Fruit fly (Drosophila melanogaster): ENCODE data around the gene Glyp.

Gene Glyp

dm6 chr2L:2151544-2152290 lies 21.1 kb downstream of the Glyp start, which contains the start of gene AIF:
TSS of gene AIF (plus strand) at chr2L:2151754.
- no peak for TF ChIP-seq insv (optimal IDR thresholded peaks at IDR 0.05)
- no peak for TF ChIP-seq psq (optimal IDR thresholded peaks at IDR 0.05)
- no peak for TF ChIP-seq ttk (optimal IDR thresholded peaks at IDR 0.05)
- no peak for TF ChIP-seq h (optimal IDR thresholded peaks at IDR 0.05)
- no peak for TF ChIP-seq Sin3A (optimal IDR thresholded peaks at IDR 0.05)
- no peak for TF ChIP-seq Myc (optimal IDR thresholded peaks at IDR 0.05)

- TF ChIP-seq insv (optimal IDR thresholded peaks at IDR 0.05) (no peak), psq (optimal IDR thresholded peaks at IDR 0.05) (no peak), h (optimal IDR thresholded peaks at IDR 0.05) (no peak), Sin3A (optimal IDR thresholded peaks at IDR 0.05) (no peak), Myc (optimal IDR thresholded peaks at IDR 0.05) (no peak), ttk (optimal IDR thresholded peaks at IDR 0.05) (no peak)
Measured at dm6 chr2L:2155453-2155852, 24.8 kb downstream of the Glyp start, which contains the start of gene CG15382. TSS of gene CG15382 (plus strand) at chr2L:2155753.

- TF ChIP-seq ttk (optimal IDR thresholded peaks at IDR 0.05) (no peak), h (optimal IDR thresholded peaks at IDR 0.05) (no peak), psq (optimal IDR thresholded peaks at IDR 0.05) (no peak), insv (optimal IDR thresholded peaks at IDR 0.05) (no peak), Sin3A (optimal IDR thresholded peaks at IDR 0.05) (no peak), Myc (optimal IDR thresholded peaks at IDR 0.05) (no peak)
Measured at dm6 chr2L:2161244-2162243, 30.9 kb downstream of the Glyp start.

dm6 chr2L:2162281-2162680 lies 31.7 kb downstream of the Glyp start:
- TF ChIP-seq h (optimal IDR thresholded peaks at IDR 0.05), result no peak
- TF ChIP-seq insv (optimal IDR thresholded peaks at IDR 0.05), result no peak
- TF ChIP-seq Sin3A (optimal IDR thresholded peaks at IDR 0.05), result no peak
- TF ChIP-seq Myc (optimal IDR thresholded peaks at IDR 0.05), result no peak
- no peak for TF ChIP-seq psq (optimal IDR thresholded peaks at IDR 0.05)
- no peak for TF ChIP-seq ttk (optimal IDR thresholded peaks at IDR 0.05)

dm6 chr2L:2162729-2163567 lies 32.3 kb downstream of the Glyp start:
- TF ChIP-seq h (optimal IDR thresholded peaks at IDR 0.05), result no peak
- TF ChIP-seq Sin3A (optimal IDR thresholded peaks at IDR 0.05), result no peak
- TF ChIP-seq ttk (optimal IDR thresholded peaks at IDR 0.05), result no peak
- TF ChIP-seq insv (optimal IDR thresholded peaks at IDR 0.05), result no peak
- no peak for TF ChIP-seq Myc (optimal IDR thresholded peaks at IDR 0.05)
- no peak for TF ChIP-seq psq (optimal IDR thresholded peaks at IDR 0.05)

- TF ChIP-seq insv (optimal IDR thresholded peaks at IDR 0.05) (no peak), Sin3A (optimal IDR thresholded peaks at IDR 0.05) (no peak), h (optimal IDR thresholded peaks at IDR 0.05) (no peak), psq (optimal IDR thresholded peaks at IDR 0.05) (no peak), ttk (optimal IDR thresholded peaks at IDR 0.05) (no peak), Myc (optimal IDR thresholded peaks at IDR 0.05) (no peak)
Measured at dm6 chr2L:2163568-2163953, 32.9 kb downstream of the Glyp start.

dm6 chr2L:2164520-2165237 lies 34.1 kb downstream of the Glyp start:
- TF ChIP-seq ttk (optimal IDR thresholded peaks at IDR 0.05) (no peak), Myc (optimal IDR thresholded peaks at IDR 0.05) (no peak), h (optimal IDR thresholded peaks at IDR 0.05) (no peak), psq (optimal IDR thresholded peaks at IDR 0.05) (no peak), Sin3A (optimal IDR thresholded peaks at IDR 0.05) (no peak), insv (optimal IDR thresholded peaks at IDR 0.05) (no peak)

- no peak for TF ChIP-seq Myc (optimal IDR thresholded peaks at IDR 0.05)
- no peak for TF ChIP-seq Sin3A (optimal IDR thresholded peaks at IDR 0.05)
- no peak for TF ChIP-seq psq (optimal IDR thresholded peaks at IDR 0.05)
- no peak for TF ChIP-seq h (optimal IDR thresholded peaks at IDR 0.05)
- TF ChIP-seq ttk (optimal IDR thresholded peaks at IDR 0.05), result no peak
- no peak for TF ChIP-seq insv (optimal IDR thresholded peaks at IDR 0.05)
Measured at dm6 chr2L:2165238-2165577, 34.6 kb downstream of the Glyp start.

- TF ChIP-seq psq (optimal IDR thresholded peaks at IDR 0.05) (no peak), insv (optimal IDR thresholded peaks at IDR 0.05) (no peak), Sin3A (optimal IDR thresholded peaks at IDR 0.05) (no peak), h (optimal IDR thresholded peaks at IDR 0.05) (no peak), ttk (optimal IDR thresholded peaks at IDR 0.05) (no peak), Myc (optimal IDR thresholded peaks at IDR 0.05) (no peak)
Measured at dm6 chr2L:2165864-2166263, 35.3 kb downstream of the Glyp start.

dm6 chr2L:2166958-2167707 lies 36.5 kb downstream of the Glyp start:
- no peak for TF ChIP-seq psq (optimal IDR thresholded peaks at IDR 0.05)
- TF ChIP-seq insv (optimal IDR thresholded peaks at IDR 0.05), result no peak
- TF ChIP-seq ttk (optimal IDR thresholded peaks at IDR 0.05), result no peak
- TF ChIP-seq Myc (optimal IDR thresholded peaks at IDR 0.05), result no peak
- no peak for TF ChIP-seq Sin3A (optimal IDR thresholded peaks at IDR 0.05)
- no peak for TF ChIP-seq h (optimal IDR thresholded peaks at IDR 0.05)
